Worm (Caenorhabditis elegans) whole organism, L1 larva: ENCODE measurements around the gene bet-2.
A peak's percentile ranks its signal among the peaks of the same experiment; 100 is the strongest.

Experiments used
- C16A3.4 ChIP-seq: fragments of 150-350 bp; optimal IDR thresholded peaks from 2 replicates; lab custom pipeline; 2014; ENCODE audit warnings: missing biosample characterization, missing genetic modification characterization
- F16B12.6 ChIP-seq: fragments of 150-350 bp; optimal IDR thresholded peaks from 2 replicates; lab custom pipeline; 2014; ENCODE audit warnings: missing biosample characterization, missing genetic modification characterization
- Y116A8C.19 ChIP-seq: sonication (generic microtip); optimal IDR thresholded peaks from 2 replicates; lab custom pipeline; 2016; ENCODE audit warnings: missing compliant biosample characterization, missing genetic modification characterization, borderline replicate concordance
- alr-1 ChIP-seq: fragments of 200-800 bp; sonication (Bioruptor generic); optimal IDR thresholded peaks from 2 replicates; lab custom pipeline; 2018; ENCODE audit warnings: borderline replicate concordance, mild to moderate bottlenecking, missing genetic modification characterization, missing compliant biosample characterization
- blmp-1 ChIP-seq: fragments of 150-350 bp; optimal IDR thresholded peaks from 2 replicates; lab custom pipeline; 2014; ENCODE audit warnings: missing biosample characterization, missing genetic modification characterization
- ceh-8 ChIP-seq: fragments of 200-800 bp; sonication (Bioruptor generic); optimal IDR thresholded peaks from 2 replicates; lab custom pipeline; 2018; ENCODE audit warnings: mild to moderate bottlenecking, missing genetic modification characterization, moderate library complexity, missing compliant biosample characterization
- ceh-90 ChIP-seq: sonication (generic microtip); optimal IDR thresholded peaks from 2 replicates; lab custom pipeline; 2016; ENCODE audit warnings: missing genetic modification characterization, missing compliant biosample characterization
- ces-1 ChIP-seq: fragments of 150-350 bp; optimal IDR thresholded peaks from 2 replicates; lab custom pipeline; 2014; ENCODE audit warnings: missing biosample characterization, missing genetic modification reagents, missing genetic modification characterization
- dpl-1 ChIP-seq, 3 experiments: fragments of 150-350 bp in 2 of 3; sonication (generic microtip) in 1 of 3; optimal IDR thresholded peaks; 2 replicates each; lab custom pipeline; 2014 to 2017; ENCODE audit warnings: missing biosample characterization in 3 of 3, missing genetic modification characterization in 3 of 3, missing genetic modification reagents in 3 of 3
- dsc-1 ChIP-seq: sonication (generic microtip); optimal IDR thresholded peaks from 2 replicates; lab custom pipeline; 2016; ENCODE audit warnings: mild to moderate bottlenecking, missing genetic modification characterization, missing compliant biosample characterization
- efl-1 ChIP-seq, 4 experiments: fragments of 150-350 bp; optimal IDR thresholded peaks in 3 of 4; peaks in 1 of 4; 1 replicate in 1 of 4; 2 replicates in 3 of 4; lab custom pipeline; 2014; ENCODE audit warnings: missing biosample characterization in 2 of 4, missing genetic modification characterization in 2 of 4, missing genetic modification reagents in 2 of 4
- elt-2 ChIP-seq: sonication (generic microtip); optimal IDR thresholded peaks from 2 replicates; lab custom pipeline; 2016; ENCODE audit warnings: missing genetic modification characterization, mild to moderate bottlenecking, inconsistent platforms, missing compliant biosample characterization, missing genetic modification reagents
- elt-3 ChIP-seq, 6 experiments: fragments of 150-350 bp in 1 of 6; sonication (generic microtip); optimal IDR thresholded peaks; 2 replicates each; lab custom pipeline; 2017 to 2018; ENCODE audit warnings: missing biosample characterization in 6 of 6, missing genetic modification characterization in 6 of 6, inconsistent platforms in 1 of 6
- ets-5 ChIP-seq: fragments of 200-800 bp; sonication (Bioruptor generic); IDR thresholded peaks from 2 replicates; pipeline ENCODE4 v1.3.6; 2022; ENCODE audit warnings: missing genetic modification characterization, missing compliant biosample characterization
- fkh-8 ChIP-seq: sonication (generic microtip); optimal IDR thresholded peaks from 2 replicates; lab custom pipeline; 2016; ENCODE audit warnings: mild to moderate bottlenecking, missing genetic modification characterization, missing compliant biosample characterization
- hlh-17 ChIP-seq: fragments of 200-800 bp; sonication (Bioruptor generic); optimal IDR thresholded peaks from 2 replicates; lab custom pipeline; 2018; ENCODE audit warnings: missing genetic modification characterization, mild to moderate bottlenecking, missing compliant biosample characterization, moderate library complexity, borderline replicate concordance
- hlh-4 ChIP-seq: sonication (generic microtip); optimal IDR thresholded peaks from 2 replicates; lab custom pipeline; 2016; ENCODE audit warnings: mild to moderate bottlenecking, missing genetic modification characterization, missing compliant biosample characterization
- irx-1 ChIP-seq: sonication (generic microtip); optimal IDR thresholded peaks from 2 replicates; lab custom pipeline; 2016; ENCODE audit warnings: missing genetic modification characterization, missing compliant biosample characterization
- jun-1 ChIP-seq: fragments of 150-350 bp; optimal IDR thresholded peaks from 2 replicates; lab custom pipeline; 2014; ENCODE audit warnings: missing biosample characterization, missing genetic modification reagents, missing genetic modification characterization
- lin-14 ChIP-seq: fragments of 200-800 bp; sonication (Bioruptor generic); optimal IDR thresholded peaks from 2 replicates; lab custom pipeline; 2018; ENCODE audit warnings: mild to moderate bottlenecking, missing genetic modification characterization, moderate library complexity, missing compliant biosample characterization
- lin-15B ChIP-seq: fragments of 150-350 bp; sonication (generic microtip); optimal IDR thresholded peaks from 3 replicates; lab custom pipeline; 2014; ENCODE audit warnings: missing biosample characterization, missing genetic modification characterization
- lin-35 ChIP-seq, 2 experiments: fragments of 150-350 bp; optimal IDR thresholded peaks; 2 replicates each; lab custom pipeline; 2014; ENCODE audit warnings: missing biosample characterization in 2 of 2, missing genetic modification characterization in 2 of 2, missing genetic modification reagents in 2 of 2
- lsy-2 ChIP-seq, 2 experiments: fragments of 150-350 bp; optimal IDR thresholded peaks; 2 replicates each; lab custom pipeline; 2014; ENCODE audit warnings: missing biosample characterization in 2 of 2, missing genetic modification characterization in 2 of 2
- mdl-1 ChIP-seq, 2 experiments: fragments of 150-350 bp; optimal IDR thresholded peaks; 2 replicates each; lab custom pipeline; 2014 to 2017; ENCODE audit warnings: missing biosample characterization in 2 of 2, missing genetic modification characterization in 2 of 2, inconsistent platforms in 1 of 2
- mep-1 ChIP-seq: fragments of 150-350 bp; optimal IDR thresholded peaks from 2 replicates; lab custom pipeline; 2014; ENCODE audit warnings: missing biosample characterization, missing genetic modification characterization
- nhr-12 ChIP-seq: sonication (generic microtip); optimal IDR thresholded peaks from 2 replicates; lab custom pipeline; 2017; ENCODE audit warnings: missing biosample characterization, missing genetic modification characterization
- nhr-19 ChIP-seq: fragments of 200-800 bp; sonication (Bioruptor generic); conservative IDR thresholded peaks from 2 replicates; pipeline ENCODE4 v1.3.6; 2022; ENCODE audit warnings: missing genetic modification characterization, missing compliant biosample characterization
- nhr-20 ChIP-seq: sonication (generic microtip); optimal IDR thresholded peaks from 2 replicates; lab custom pipeline; 2016; ENCODE audit warnings: mild to moderate bottlenecking, missing genetic modification characterization, missing compliant biosample characterization
- nhr-237 ChIP-seq: fragments of 150-350 bp; optimal IDR thresholded peaks from 2 replicates; lab custom pipeline; 2014; ENCODE audit warnings: missing biosample characterization, missing genetic modification characterization
- nhr-71 ChIP-seq: sonication (generic microtip); optimal IDR thresholded peaks from 2 replicates; lab custom pipeline; 2016; ENCODE audit warnings: mild to moderate bottlenecking, missing genetic modification characterization, moderate library complexity, missing compliant biosample characterization
- nhr-76 ChIP-seq: sonication (generic microtip); optimal IDR thresholded peaks from 2 replicates; lab custom pipeline; 2017; ENCODE audit warnings: missing biosample characterization, missing genetic modification characterization
- nhr-77 ChIP-seq: fragments of 150-350 bp; optimal IDR thresholded peaks from 2 replicates; lab custom pipeline; 2014; ENCODE audit warnings: missing biosample characterization, missing genetic modification characterization
- nhr-85 ChIP-seq: sonication (generic microtip); peaks from one replicate; lab custom pipeline; 2016; ENCODE audit warnings: missing genetic modification characterization, inconsistent platforms, missing compliant biosample characterization
- pax-3 ChIP-seq: fragments of 200-800 bp; sonication (Bioruptor generic); optimal IDR thresholded peaks from 2 replicates; lab custom pipeline; 2018; ENCODE audit warnings: mild to moderate bottlenecking, missing genetic modification characterization, moderate library complexity, missing compliant biosample characterization
- pqm-1 ChIP-seq: sonication (generic microtip); optimal IDR thresholded peaks from 3 replicates; lab custom pipeline; 2017; ENCODE audit warnings: missing biosample characterization, missing genetic modification characterization
- rnt-1 ChIP-seq: sonication (generic microtip); optimal IDR thresholded peaks from 2 replicates; lab custom pipeline; 2016; ENCODE audit warnings: mild to moderate bottlenecking, missing genetic modification characterization, moderate library complexity, missing compliant biosample characterization
- snu-23 ChIP-seq: sonication (generic microtip); optimal IDR thresholded peaks from 2 replicates; lab custom pipeline; 2016; ENCODE audit warnings: missing genetic modification characterization, missing compliant biosample characterization
- sox-4 ChIP-seq: sonication (generic microtip); optimal IDR thresholded peaks from 2 replicates; lab custom pipeline; 2016; ENCODE audit warnings: missing genetic modification characterization, missing compliant biosample characterization
- sptf-1 ChIP-seq: fragments of 150-350 bp; optimal IDR thresholded peaks from 2 replicates; lab custom pipeline; 2014; ENCODE audit warnings: missing biosample characterization, missing genetic modification characterization
- sup-37 ChIP-seq: fragments of 200-800 bp; sonication (Bioruptor generic); optimal IDR thresholded peaks from 2 replicates; lab custom pipeline; 2018; ENCODE audit warnings: mild to moderate bottlenecking, missing genetic modification characterization, missing compliant biosample characterization
- swsn-7 ChIP-seq: sonication (generic microtip); optimal IDR thresholded peaks from 2 replicates; lab custom pipeline; 2016; ENCODE audit warnings: missing genetic modification characterization, missing compliant biosample characterization
- tbx-2 ChIP-seq: sonication (generic microtip); optimal IDR thresholded peaks from 2 replicates; lab custom pipeline; 2016; ENCODE audit warnings: missing genetic modification characterization, missing compliant biosample characterization
- unc-130 ChIP-seq: fragments of 150-350 bp; optimal IDR thresholded peaks from 2 replicates; lab custom pipeline; 2017; ENCODE audit warnings: missing biosample characterization, missing genetic modification characterization, inconsistent platforms
- unc-30 ChIP-seq: sonication (generic microtip); optimal IDR thresholded peaks from 2 replicates; lab custom pipeline; 2017; ENCODE audit warnings: missing biosample characterization, missing genetic modification characterization
- unc-98 ChIP-seq: fragments of 200-800 bp; sonication (Bioruptor generic); IDR thresholded peaks from 2 replicates; pipeline ENCODE4 v1.3.6; 2022; ENCODE audit warnings: missing genetic modification characterization, missing compliant biosample characterization
- vab-15 ChIP-seq: sonication (generic microtip); optimal IDR thresholded peaks from 2 replicates; lab custom pipeline; 2017; ENCODE audit warnings: missing genotype, mild to moderate bottlenecking, missing genetic modification characterization, missing compliant biosample characterization
- ztf-11 ChIP-seq, 2 experiments: sonication (generic microtip); optimal IDR thresholded peaks; 2 replicates each; lab custom pipeline; 2016 to 2017; ENCODE audit warnings: missing genetic modification characterization in 2 of 2, missing biosample characterization in 1 of 2, missing compliant biosample characterization in 1 of 2

The bet-2 gene

ce11 chrX:10566775-10567174 lies 2.3 kb upstream of the bet-2 start (continued):
- TF ChIP-seq rnt-1 (tag; lab: Kevin White, UChicago) (peak; percentile 14), nhr-20 (tag; lab: Kevin White, UChicago) (peak; percentile 50), nhr-71 (tag; lab: Kevin White, UChicago) (peak; percentile 44), nhr-85 (tag; lab: Kevin White, UChicago) (peak; percentile 61), fkh-8 (tag; lab: Kevin White, UChicago) (no peak), swsn-7 (tag; lab: Kevin White, UChicago) (peak; percentile 50), tbx-2 (tag; lab: Kevin White, UChicago) (peak; percentile 21), blmp-1 (tag; lab: Kevin White, UChicago) (peak; percentile 77), dsc-1 (tag; lab: Kevin White, UChicago) (peak; percentile 29), lsy-2 (tag; optimal IDR thresholded peaks at IDR 0.05; lab: Kevin White, UChicago) (peak; percentile 20 to 58), vab-15 (no peak), lin-14 (GFP tag; lab: Kevin White, UChicago) (no peak), F16B12.6 (tag; lab: Kevin White, UChicago) (peak; percentile 84), dpl-1 (GFP tag; optimal IDR thresholded peaks at IDR 0.05; lab: Kevin White, UChicago) (peak; percentile 21 to 70 (median 69)), unc-130 (tag; lab: Kevin White, UChicago) (peak; percentile 21), snu-23 (peak; percentile 63)

ce11 chrX:10568385-10569149 lies 506 bp upstream of the bet-2 start:
- TF ChIP-seq nhr-71 (tag; lab: Kevin White, UChicago): peak; percentile 99
- TF ChIP-seq nhr-85 (tag; lab: Kevin White, UChicago): peak; percentile 99
- peak in 2 of 6 experiments; percentile 33 to 91 for TF ChIP-seq elt-3 (tag; optimal IDR thresholded peaks at IDR 0.05; lab: Kevin White, UChicago)
- TF ChIP-seq pqm-1 (tag; lab: Kevin White, UChicago): no peak
- peak; percentile 84 for TF ChIP-seq nhr-237 (tag; lab: Kevin White, UChicago)
- TF ChIP-seq blmp-1 (tag; lab: Kevin White, UChicago): peak; percentile 87
- peak; percentile 98 for TF ChIP-seq nhr-20 (tag; lab: Kevin White, UChicago)
- peak; percentile 94 for TF ChIP-seq jun-1
- TF ChIP-seq nhr-19 (GFP tag; lab: Robert Waterston, UW): peak; percentile 87
- peak; percentile 87 for TF ChIP-seq irx-1 (tag; lab: Kevin White, UChicago)
- TF ChIP-seq C16A3.4 (tag; lab: Kevin White, UChicago): peak; percentile 87
- TF ChIP-seq nhr-77 (tag; lab: Kevin White, UChicago): peak; percentile 88
- TF ChIP-seq unc-30 (tag; lab: Kevin White, UChicago): no peak
- no peak for TF ChIP-seq sptf-1 (tag; lab: Kevin White, UChicago)
- TF ChIP-seq mdl-1 (tag; optimal IDR thresholded peaks at IDR 0.05; lab: Kevin White, UChicago): peak in 1 of 2 experiments; percentile 97
- no peak for TF ChIP-seq hlh-4
- TF ChIP-seq pax-3 (tag; lab: Kevin White, UChicago): peak; percentile 63
- peak; percentile 55 to 86 for TF ChIP-seq lin-35 (GFP tag; optimal IDR thresholded peaks at IDR 0.05; lab: Kevin White, UChicago)
- peak; percentile 96 for TF ChIP-seq mep-1 (tag; lab: Kevin White, UChicago)
- no peak for TF ChIP-seq hlh-17 (GFP tag; lab: Kevin White, UChicago)
- TF ChIP-seq alr-1 (tag; lab: Kevin White, UChicago): no peak
- no peak for TF ChIP-seq ets-5
- no peak for TF ChIP-seq sup-37 (GFP tag; lab: Kevin White, UChicago)
- peak; percentile 70 for TF ChIP-seq sox-4 (tag; lab: Kevin White, UChicago)
- no peak for TF ChIP-seq nhr-76 (tag; lab: Kevin White, UChicago)
- no peak for TF ChIP-seq ces-1 (GFP tag; lab: Kevin White, UChicago)
- peak; percentile 97 for TF ChIP-seq snu-23
- peak; percentile 85 for TF ChIP-seq ceh-8
- no peak for TF ChIP-seq nhr-12 (tag; lab: Kevin White, UChicago)
- peak; percentile 61 for TF ChIP-seq F16B12.6 (tag; lab: Kevin White, UChicago)
- peak; percentile 53 for TF ChIP-seq vab-15
- TF ChIP-seq unc-98 (GFP tag; lab: Robert Waterston, UW): no peak
- peak; percentile 44 for TF ChIP-seq ceh-90
- peak; percentile 72 for TF ChIP-seq lin-15B
- no peak for TF ChIP-seq Y116A8C.19
- TF ChIP-seq elt-2 (tag; lab: Kevin White, UChicago): peak; percentile 67
- peak; percentile 74 to 85 for TF ChIP-seq efl-1 (optimal IDR thresholded peaks at IDR 0.05; lab: Kevin White, UChicago)
- peak; percentile 51 to 97 for TF ChIP-seq efl-1 (GFP tag; optimal IDR thresholded peaks at IDR 0.05 in 1 of 2; lab: Kevin White, UChicago)
- TF ChIP-seq ztf-11 (tag; optimal IDR thresholded peaks at IDR 0.05; lab: Kevin White, UChicago): peak in 1 of 2 experiments; percentile 92
- peak; percentile 91 for TF ChIP-seq fkh-8 (tag; lab: Kevin White, UChicago)
